Worm (Caenorhabditis elegans) whole organism, early embryonic: ENCODE results near the gene gldi-4.

ENCODE experiments used
- B0310.2 ChIP-seq: sonication (generic microtip); optimal IDR thresholded peaks from 2 replicates; lab custom pipeline; 2016; ENCODE audit warnings: mild to moderate bottlenecking, missing genetic modification characterization, missing compliant biosample characterization
- F13C5.2 ChIP-seq: sonication (generic microtip); optimal IDR thresholded peaks from 2 replicates; lab custom pipeline; 2017; ENCODE audit warnings: mild to moderate bottlenecking, missing genetic modification characterization, inconsistent platforms, missing compliant biosample characterization
- ama-1 ChIP-seq: fragments of 150-350 bp; optimal IDR thresholded peaks from 2 replicates; lab custom pipeline; 2014
- ceh-13 ChIP-seq: fragments of 200-800 bp; sonication (Bioruptor generic); optimal IDR thresholded peaks from 2 replicates; lab custom pipeline; 2018; ENCODE audit warnings: mild to moderate bottlenecking, missing genetic modification characterization, missing compliant biosample characterization
- ets-7 ChIP-seq: sonication (generic microtip); optimal IDR thresholded peaks from 2 replicates; lab custom pipeline; 2016; ENCODE audit warnings: missing genotype, missing genetic modification characterization, missing compliant biosample characterization
- flt-1 ChIP-seq: fragments of 200-800 bp; sonication (Bioruptor generic); IDR thresholded peaks from 2 replicates; pipeline ENCODE4 v1.3.6; 2022; ENCODE audit warnings: missing genetic modification characterization, missing compliant biosample characterization
- hmbx-1 ChIP-seq: sonication (generic microtip); optimal IDR thresholded peaks from 2 replicates; lab custom pipeline; 2016; ENCODE audit warnings: mild to moderate bottlenecking, missing genetic modification characterization, missing compliant biosample characterization
- hmg-4 ChIP-seq: fragments of 200-800 bp; sonication (Bioruptor generic); optimal IDR thresholded peaks from 2 replicates; lab custom pipeline; 2018; ENCODE audit warnings: mild to moderate bottlenecking, missing genetic modification characterization, missing compliant biosample characterization
- hnd-1 ChIP-seq: sonication (generic microtip); optimal IDR thresholded peaks from 2 replicates; lab custom pipeline; 2016; ENCODE audit warnings: missing genetic modification characterization, missing compliant biosample characterization
- pes-1 ChIP-seq: fragments of 200-800 bp; sonication (Bioruptor generic); IDR thresholded peaks from 2 replicates; pipeline ENCODE4 v1.3.6; 2022; ENCODE audit warnings: missing genetic modification reagents, missing genetic modification characterization, missing compliant biosample characterization
- sea-1 ChIP-seq: fragments of 200-800 bp; sonication (Bioruptor generic); conservative IDR thresholded peaks from 2 replicates; pipeline ENCODE4 v1.3.6; 2022; ENCODE audit warnings: missing genetic modification characterization, missing compliant biosample characterization
- tbx-11 ChIP-seq: fragments of 200-800 bp; sonication (Bioruptor generic); IDR thresholded peaks from 2 replicates; pipeline ENCODE4 v1.3.6; 2022; ENCODE audit warnings: missing genetic modification characterization, missing compliant biosample characterization
- tbx-37 ChIP-seq: fragments of 200-800 bp; sonication (Bioruptor generic); conservative IDR thresholded peaks from 2 replicates; pipeline ENCODE4 v1.3.6; 2022; ENCODE audit warnings: missing genetic modification reagents, missing genetic modification characterization, missing compliant biosample characterization
- tra-4 ChIP-seq: sonication (generic microtip); optimal IDR thresholded peaks from 2 replicates; lab custom pipeline; 2017; ENCODE audit warnings: missing genetic modification characterization, missing compliant biosample characterization

DNA sequence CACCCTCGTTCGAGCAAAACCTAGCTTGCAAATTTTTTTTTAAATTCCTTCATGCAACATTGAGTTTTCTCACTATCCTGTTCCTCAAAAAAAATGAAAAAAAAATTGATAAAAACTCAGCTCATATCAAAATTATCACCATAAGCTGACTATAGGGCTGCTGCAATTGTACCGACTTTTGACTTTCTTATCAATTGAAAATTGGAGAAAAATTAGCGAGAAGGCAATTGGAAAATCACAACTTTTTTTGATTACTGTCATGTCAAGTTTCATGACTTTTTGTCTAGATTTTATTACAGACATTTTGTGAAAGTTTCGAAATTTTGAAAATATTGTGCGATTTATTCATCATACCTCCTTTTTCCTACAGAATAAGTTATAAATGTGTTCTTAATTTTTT, 8.4 kb downstream of the gldi-4 start:
- no peak for TF ChIP-seq tbx-11 (GFP tag; lab: Robert Waterston, UW)
- no peak for TF ChIP-seq B0310.2 (tag; lab: Kevin White, UChicago)
- TF ChIP-seq ets-7 (tag; lab: Kevin White, UChicago) = no peak
- TF ChIP-seq ama-1 (lab: Kevin White, UChicago) = no peak
- no peak for TF ChIP-seq tbx-37 (GFP tag; lab: Robert Waterston, UW)
- no peak for TF ChIP-seq ceh-13 (GFP tag; lab: Kevin White, UChicago)
- TF ChIP-seq flt-1 (GFP tag; lab: Robert Waterston, UW) = no peak
- no peak for TF ChIP-seq hnd-1
- no peak for TF ChIP-seq sea-1 (GFP tag; lab: Robert Waterston, UW)
- TF ChIP-seq hmbx-1 (tag; lab: Kevin White, UChicago) = no peak
- no peak for TF ChIP-seq pes-1 (GFP tag; lab: Robert Waterston, UW)
- TF ChIP-seq hmg-4 (GFP tag; lab: Kevin White, UChicago) = no peak
- no peak for TF ChIP-seq tra-4 (tag; lab: Kevin White, UChicago)
- TF ChIP-seq F13C5.2 (tag; lab: Kevin White, UChicago) = no peak
